Worm (Caenorhabditis elegans) whole organism, midembryonic: Measurements from ENCODE around the gene K08C7.1.

Experiments used
- T22C8.4 ChIP-seq: fragments of 200-800 bp; sonication (Bioruptor generic); IDR thresholded peaks from 2 replicates; pipeline ENCODE4 v1.3.6; 2022; ENCODE audit warnings: missing genetic modification characterization, missing compliant biosample characterization
- flt-1 ChIP-seq: fragments of 200-800 bp; sonication (Bioruptor generic); IDR thresholded peaks from 2 replicates; pipeline ENCODE4 v1.3.6; 2022; ENCODE audit warnings: missing genetic modification characterization, missing compliant biosample characterization
- klf-2 ChIP-seq: fragments of 200-800 bp; sonication (Bioruptor generic); conservative IDR thresholded peaks from 2 replicates; pipeline ENCODE4 v1.3.6; 2022; ENCODE audit warnings: missing genetic modification reagents, missing genetic modification characterization, missing compliant biosample characterization
- med-1 ChIP-seq: sonication (generic microtip); optimal IDR thresholded peaks from 2 replicates; lab custom pipeline; 2017; ENCODE audit warnings: missing genetic modification characterization, mild to moderate bottlenecking, missing compliant biosample characterization, antibody characterized with exemption, missing genetic modification reagents; ENCODE audit not compliant: insufficient read depth
- ref-1 ChIP-seq: fragments of 200-800 bp; sonication (Bioruptor generic); conservative IDR thresholded peaks from 2 replicates; pipeline ENCODE4 v1.3.6; 2022; ENCODE audit warnings: missing genetic modification reagents, missing genetic modification characterization, missing compliant biosample characterization
- tab-1 ChIP-seq: fragments of 200-800 bp; sonication (Bioruptor generic); IDR thresholded peaks from 2 replicates; pipeline ENCODE4 v1.3.6; 2022; ENCODE audit warnings: missing genetic modification characterization, missing compliant biosample characterization
- ztf-29 ChIP-seq: fragments of 200-800 bp; sonication (Bioruptor generic); IDR thresholded peaks from 2 replicates; pipeline ENCODE4 v1.3.6; 2022; ENCODE audit warnings: missing genetic modification reagents, missing genetic modification characterization, missing compliant biosample characterization

ce11 chrIV:10609920-10610319, 46.7 kb upstream of the K08C7.1 start:
- TF ChIP-seq T22C8.4 (GFP tag; lab: Robert Waterston, UW), result no peak
- no peak for TF ChIP-seq ref-1
- no peak for TF ChIP-seq flt-1 (GFP tag; lab: Robert Waterston, UW)
- TF ChIP-seq klf-2 (GFP tag; lab: Robert Waterston, UW), result no peak
- TF ChIP-seq ztf-29 (GFP tag; lab: Robert Waterston, UW), result no peak
- no peak for TF ChIP-seq tab-1 (GFP tag; lab: Robert Waterston, UW)
- TF ChIP-seq med-1 (GFP tag; lab: Kevin White, UChicago), result no peak
